Worm (Caenorhabditis elegans): ENCODE data around the gene apc-10.

Gene apc-10

ce11 chrV:10466607-10467092 is 40.5 kb upstream of the apc-10 start (continued):
- TF ChIP-seq dmd-6 (GFP tag; IDR thresholded peaks at IDR 0.05) (peak; percentile 95), T26A8.4 (GFP tag; IDR thresholded peaks at IDR 0.05) (peak; percentile 84), mdl-1 (tag; optimal IDR thresholded peaks at IDR 0.05) (peak; percentile 100), dmd-8 (GFP tag; IDR thresholded peaks at IDR 0.05) (0 out of 2 replicates have a peak, but pooled peaks have one; percentile 39), D1046.2 (GFP tag; IDR thresholded peaks at IDR 0.05) (no peak), set-16 (GFP tag; IDR thresholded peaks at IDR 0.05) (no peak), hlh-11 (tag; optimal IDR thresholded peaks at IDR 0.05) (peak; percentile 97), dmd-9 (GFP tag; IDR thresholded peaks at IDR 0.05) (peak; percentile 57; the same call in 1 of the 2 replicates), lir-3 (tag; optimal IDR thresholded peaks at IDR 0.05) (no peak), lim-7 (GFP tag; IDR thresholded peaks at IDR 0.05) (no peak), jun-1 (tag; optimal IDR thresholded peaks at IDR 0.05) (peak; percentile 86), cey-2 (tag; optimal IDR thresholded peaks at IDR 0.05; ENCODE audit: borderline replicate concordance, insufficient read depth) (peak; percentile 89), Y75B8A.6 (GFP tag; IDR thresholded peaks at IDR 0.05) (0 out of 2 replicates have a peak, but pooled peaks have one; percentile 68), nhr-77 (tag; optimal IDR thresholded peaks at IDR 0.05) (peak; percentile 89), zip-11 (GFP tag; IDR thresholded peaks at IDR 0.05) (no peak), nhr-48 (tag; optimal IDR thresholded peaks at IDR 0.05) (peak; percentile 93), nhr-76 (tag; optimal IDR thresholded peaks at IDR 0.05) (peak; percentile 26), F26F4.8 (GFP tag; conservative IDR thresholded peaks at IDR 0.05) (no peak), ceh-32 (tag; optimal IDR thresholded peaks at IDR 0.05; ENCODE audit: poor library complexity) (no peak), tra-1 (GFP tag; IDR thresholded peaks at IDR 0.05) (peak; percentile 83), pqm-1 (tag; optimal IDR thresholded peaks at IDR 0.05) (peak; percentile 6), vab-7 (GFP tag; IDR thresholded peaks at IDR 0.05) (peak; percentile 60; the same call in 1 of the 2 replicates), mes-2 (tag; optimal IDR thresholded peaks at IDR 0.05; ENCODE audit: poor library complexity, severe bottlenecking) (peak; percentile 81), mxl-2 (GFP tag; conservative IDR thresholded peaks at IDR 0.05) (peak; percentile 73), spr-1 (tag; optimal IDR thresholded peaks at IDR 0.05) (peak; percentile 48), nhr-11 (tag; optimal IDR thresholded peaks at IDR 0.05) (peak; percentile 97), fkh-10 (GFP tag; optimal IDR thresholded peaks at IDR 0.05) (peak; percentile 91), T20F7.1 (GFP tag; optimal IDR thresholded peaks at IDR 0.05) (peak; percentile 54), Y105C5A.15 (GFP tag; IDR thresholded peaks at IDR 0.05) (no peak), mdt-29 (GFP tag; IDR thresholded peaks at IDR 0.05) (peak; percentile 77), ces-1 (GFP tag; optimal IDR thresholded peaks at IDR 0.05) (peak; percentile 37), snpc-1.2 (GFP tag; IDR thresholded peaks at IDR 0.05) (no peak), unc-62 (GFP tag; optimal IDR thresholded peaks at IDR 0.05 in 1 of 2) (peak in 1 of 2 experiments; percentile 99), unc-62 (tag; optimal IDR thresholded peaks at IDR 0.05) (no peak), lin-29 (GFP tag; IDR thresholded peaks at IDR 0.05) (peak; percentile 61; the same call in 1 of the 2 replicates), lin-38 (GFP tag; IDR thresholded peaks at IDR 0.05) (peak; percentile 59), lin-1 (GFP tag; IDR thresholded peaks at IDR 0.05) (peak; percentile 74; the same call in 1 of the 2 replicates), dve-1 (tag; optimal IDR thresholded peaks at IDR 0.05; ENCODE audit: insufficient read depth) (peak; percentile 97), tag-97 (GFP tag; IDR thresholded peaks at IDR 0.05) (no peak), daf-12 (tag; optimal IDR thresholded peaks at IDR 0.05) (no peak), ceh-28 (tag; optimal IDR thresholded peaks at IDR 0.05) (peak; percentile 46), mep-1 (tag; optimal IDR thresholded peaks at IDR 0.05) (peak; percentile 96), aly-2 (tag; optimal IDR thresholded peaks at IDR 0.05) (no peak), php-3 (GFP tag; IDR thresholded peaks at IDR 0.05) (peak; percentile 50), daf-19 (GFP tag; conservative IDR thresholded peaks at IDR 0.05) (no peak), zag-1 (tag; optimal IDR thresholded peaks at IDR 0.05) (no peak), Y48G9A.11 (GFP tag; IDR thresholded peaks at IDR 0.05) (no peak), daf-16 (GFP tag; optimal IDR thresholded peaks at IDR 0.05) (peak in 1 of 2 experiments; percentile 5), daf-16 (tag; optimal IDR thresholded peaks at IDR 0.05) (peak; percentile 69), zfp-3 (GFP tag; conservative IDR thresholded peaks at IDR 0.05) (0 out of 2 replicates have a peak, but pooled peaks have one; percentile 48), ceh-44 (GFP tag; IDR thresholded peaks at IDR 0.05) (no peak)
